Worm (Caenorhabditis elegans) whole organism, young adult: ENCODE results near the gene F58D12.1.

Experiments used
- F22D6.2 ChIP-seq: sonication (generic microtip); optimal IDR thresholded peaks from 2 replicates; lab custom pipeline; 2016; ENCODE audit warnings: mild to moderate bottlenecking, missing genetic modification characterization, missing compliant biosample characterization
- atf-7 ChIP-seq: sonication (generic microtip); optimal IDR thresholded peaks from 2 replicates; lab custom pipeline; 2017; ENCODE audit warnings: mild to moderate bottlenecking, missing genetic modification characterization, missing compliant biosample characterization
- ccch-3 ChIP-seq: fragments of 200-800 bp; sonication (Bioruptor generic); optimal IDR thresholded peaks from 2 replicates; lab custom pipeline; 2018; ENCODE audit warnings: mild to moderate bottlenecking, missing genetic modification characterization, missing compliant biosample characterization
- ceh-40 ChIP-seq: fragments of 200-800 bp; sonication (Bioruptor generic); IDR thresholded peaks from 2 replicates; pipeline ENCODE4 v1.3.6; 2022; ENCODE audit warnings: missing genetic modification characterization, missing compliant biosample characterization
- lin-40 ChIP-seq: sonication (generic microtip); optimal IDR thresholded peaks from 2 replicates; lab custom pipeline; 2016; ENCODE audit warnings: missing genetic modification characterization, mild to moderate bottlenecking, missing compliant biosample characterization, missing genotype, missing genetic modification reagents
- lsl-1 ChIP-seq: fragments of 200-800 bp; sonication (Bioruptor generic); optimal IDR thresholded peaks from 2 replicates; lab custom pipeline; 2018; ENCODE audit warnings: mild to moderate bottlenecking, missing genetic modification characterization, moderate library complexity, missing compliant biosample characterization
- nfya-1 ChIP-seq: sonication (generic microtip); optimal IDR thresholded peaks from 2 replicates; lab custom pipeline; 2017; ENCODE audit warnings: antibody characterized with exemption, missing compliant biosample characterization, missing genetic modification characterization, borderline replicate concordance; ENCODE audit not compliant: insufficient read depth
- nhr-80 ChIP-seq: sonication (generic microtip); optimal IDR thresholded peaks from 2 replicates; lab custom pipeline; 2016; ENCODE audit warnings: missing genetic modification characterization, missing compliant biosample characterization
- pha-4 ChIP-seq: fragments of 150-350 bp; sonication (generic microtip); optimal IDR thresholded peaks from 2 replicates; lab custom pipeline; 2014; ENCODE audit warnings: missing biosample characterization, missing genetic modification reagents, missing genetic modification characterization
- tbp1 ChIP-seq: fragments of 200-800 bp; sonication (Bioruptor generic); optimal IDR thresholded peaks from 2 replicates; lab custom pipeline; 2018; ENCODE audit warnings: mild to moderate bottlenecking, missing genetic modification characterization, missing compliant biosample characterization
- unc-62 ChIP-seq: fragments of 150-350 bp; optimal IDR thresholded peaks from 2 replicates; lab custom pipeline; 2014; ENCODE audit warnings: missing biosample characterization, missing genetic modification reagents, missing genetic modification characterization
- xnd-1 ChIP-seq: sonication (generic microtip); optimal IDR thresholded peaks from 2 replicates; lab custom pipeline; 2016; ENCODE audit warnings: missing genotype, missing genetic modification reagents, missing genetic modification characterization, missing compliant biosample characterization
- ztf-26 ChIP-seq: sonication (generic microtip); optimal IDR thresholded peaks from 2 replicates; lab custom pipeline; 2017; ENCODE audit warnings: missing genetic modification characterization, missing compliant biosample characterization

DNA sequence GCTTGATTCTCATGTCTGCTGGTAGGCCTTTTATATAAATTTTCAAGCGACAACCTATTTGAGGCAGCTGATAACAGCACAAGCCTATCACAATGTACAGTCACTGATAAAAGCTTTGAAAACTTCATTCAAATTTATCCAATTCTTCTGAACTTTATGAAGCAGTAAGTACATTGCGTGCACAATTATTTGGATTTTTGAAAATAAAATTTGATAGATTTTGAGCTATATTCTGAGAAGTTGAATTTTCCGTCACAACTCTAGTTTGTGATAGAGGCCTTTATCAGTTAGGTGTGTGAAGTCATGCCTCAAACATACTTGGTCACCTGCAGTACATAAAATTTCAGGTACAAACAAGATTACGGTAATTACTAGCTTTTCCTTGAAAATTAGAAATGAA, 30.7 kb upstream of the F58D12.1 start, which contains the start of the genes mtl-2 and T08G5.1:
- TF ChIP-seq tbp1 (GFP tag; lab: Kevin White, UChicago) (no peak), lin-40 (tag; lab: Kevin White, UChicago) (no peak), pha-4 (tag; lab: Kevin White, UChicago) (no peak), nfya-1 (tag; lab: Kevin White, UChicago) (no peak), F22D6.2 (tag; lab: Kevin White, UChicago) (no peak), ccch-3 (no peak), ceh-40 (GFP tag; lab: Robert Waterston, UW) (no peak), nhr-80 (peak; percentile 40), unc-62 (no peak), lsl-1 (no peak), atf-7 (no peak), xnd-1 (no peak), ztf-26 (tag; lab: Kevin White, UChicago) (no peak)
